Fruit fly (Drosophila melanogaster) whole organism, embryonic: ENCODE measurements around the gene Pex11c.

Experiments
- BtbVII ChIP-seq: fragments of 200-800 bp; sonication (Bioruptor generic); optimal IDR thresholded peaks from 3 replicates; lab custom pipeline; 2017; ENCODE audit warnings: missing biosample characterization, mild to moderate bottlenecking, missing genetic modification characterization
- CG11247 ChIP-seq: fragments of 200-800 bp; sonication (Bioruptor generic); IDR thresholded peaks from 2 replicates; pipeline ENCODE4 v1.3.6; 2022; ENCODE audit warnings: missing biosample characterization, missing genetic modification characterization
- CG11398 ChIP-seq: fragments of 200-800 bp; sonication (Bioruptor generic); optimal IDR thresholded peaks from 2 replicates; lab custom pipeline; 2016; ENCODE audit warnings: missing biosample characterization, missing genetic modification characterization
- CG11723 ChIP-seq: fragments of 200-800 bp; sonication (Bioruptor generic); optimal IDR thresholded peaks from 2 replicates; lab custom pipeline; 2017; ENCODE audit warnings: missing biosample characterization, mild to moderate bottlenecking, missing genetic modification characterization
- CG12236 ChIP-seq: fragments of 200-800 bp; sonication (Bioruptor generic); optimal IDR thresholded peaks from 2 replicates; lab custom pipeline; 2016; ENCODE audit warnings: missing biosample characterization, missing genetic modification characterization
- CG1233 ChIP-seq: fragments of 200-800 bp; sonication (Bioruptor generic); optimal IDR thresholded peaks from 4 replicates; lab custom pipeline; 2018; ENCODE audit warnings: missing biosample characterization, mild to moderate bottlenecking, missing genetic modification characterization
- CG12942 ChIP-seq: fragments of 200-800 bp; sonication (Bioruptor generic); optimal IDR thresholded peaks from 3 replicates; lab custom pipeline; 2016; ENCODE audit warnings: missing biosample characterization, missing genetic modification characterization
- CG13894 ChIP-seq: fragments of 200-800 bp; sonication (Bioruptor generic); optimal IDR thresholded peaks from 3 replicates; lab custom pipeline; 2018; ENCODE audit warnings: missing biosample characterization, mild to moderate bottlenecking, missing genetic modification characterization, moderate library complexity
- CG14014 ChIP-seq: fragments of 200-800 bp; sonication (Bioruptor generic); IDR thresholded peaks from 2 replicates; pipeline ENCODE4 v1.3.6; 2022; ENCODE audit warnings: missing biosample characterization, missing genetic modification characterization
- CG15514 ChIP-seq: fragments of 200-800 bp; sonication (Bioruptor generic); optimal IDR thresholded peaks from 3 replicates; lab custom pipeline; 2017; ENCODE audit warnings: missing biosample characterization, missing genetic modification characterization, mild to moderate bottlenecking, moderate library complexity, missing genetic modification reagents
- CG1602 ChIP-seq: fragments of 200-800 bp; sonication (Bioruptor generic); optimal IDR thresholded peaks from 3 replicates; lab custom pipeline; 2016; ENCODE audit warnings: missing biosample characterization, missing genetic modification characterization
- CG1647 ChIP-seq: fragments of 200-800 bp; sonication (Bioruptor generic); optimal IDR thresholded peaks from 3 replicates; lab custom pipeline; 2016; ENCODE audit warnings: missing biosample characterization, missing genetic modification characterization
- CG18262 ChIP-seq: fragments of 200-800 bp; optimal IDR thresholded peaks from 3 replicates; lab custom pipeline; 2019; ENCODE audit warnings: missing biosample characterization, mild to moderate bottlenecking, missing genetic modification characterization, moderate library complexity
- CG18764 ChIP-seq: fragments of 200-800 bp; sonication (Bioruptor generic); optimal IDR thresholded peaks from 3 replicates; lab custom pipeline; 2016; ENCODE audit warnings: missing biosample characterization, missing genetic modification characterization
- CG30431 ChIP-seq: fragments of 200-800 bp; sonication (Bioruptor generic); optimal IDR thresholded peaks from 2 replicates; lab custom pipeline; 2017; ENCODE audit warnings: missing biosample characterization, missing genetic modification characterization
- CG31441 ChIP-seq: fragments of 200-800 bp; sonication (Bioruptor generic); IDR thresholded peaks from 2 replicates; pipeline ENCODE4 v1.3.6; 2022; ENCODE audit warnings: missing biosample characterization, missing genetic modification characterization
- CG34224 ChIP-seq: fragments of 200-800 bp; sonication (Bioruptor generic); IDR thresholded peaks from 3 replicates; pipeline ENCODE4 v1.3.6; 2022; ENCODE audit warnings: missing biosample characterization, missing genetic modification characterization; ENCODE audit not compliant: partially characterized antibody
- CG4282 ChIP-seq: fragments of 200-800 bp; sonication (Bioruptor generic); optimal IDR thresholded peaks from 2 replicates; lab custom pipeline; 2016; ENCODE audit warnings: missing biosample characterization, missing genetic modification characterization
- CG4424 ChIP-seq: fragments of 200-800 bp; sonication (Bioruptor generic); optimal IDR thresholded peaks from 3 replicates; lab custom pipeline; 2016; ENCODE audit warnings: missing biosample characterization, missing genetic modification characterization
- CG7963 ChIP-seq: fragments of 200-800 bp; sonication (Bioruptor generic); IDR thresholded peaks from 3 replicates; pipeline ENCODE4 v1.3.6; 2022; ENCODE audit warnings: missing biosample characterization, missing genetic modification characterization; ENCODE audit not compliant: partially characterized antibody
- CG9932 ChIP-seq: fragments of 200-800 bp; sonication (Bioruptor generic); IDR thresholded peaks from 2 replicates; pipeline ENCODE4 v1.3.6; 2022; ENCODE audit warnings: missing biosample characterization, missing genetic modification characterization
- Dbx ChIP-seq: fragments of 200-800 bp; sonication (Bioruptor generic); IDR thresholded peaks from 3 replicates; pipeline ENCODE4 v1.3.6; 2022; ENCODE audit warnings: missing biosample characterization, missing genetic modification characterization
- Doc2 ChIP-seq: fragments of 200-800 bp; sonication (Bioruptor generic); IDR thresholded peaks from 2 replicates; pipeline ENCODE4 v1.3.6; 2022; ENCODE audit warnings: missing biosample characterization, missing genetic modification characterization
- Dp ChIP-seq: fragments of 200-800 bp; sonication (Bioruptor generic); optimal IDR thresholded peaks from 2 replicates; lab custom pipeline; 2018; ENCODE audit warnings: missing biosample characterization, mild to moderate bottlenecking, missing genetic modification characterization, moderate library complexity
- Drgx ChIP-seq: fragments of 200-800 bp; sonication (Bioruptor generic); IDR thresholded peaks from 2 replicates; pipeline ENCODE4 v1.3.6; 2022; ENCODE audit warnings: missing biosample characterization, missing genetic modification characterization
- Hey ChIP-seq: fragments of 200-800 bp; sonication (Bioruptor generic); optimal IDR thresholded peaks from 3 replicates; lab custom pipeline; 2018; ENCODE audit warnings: missing biosample characterization, mild to moderate bottlenecking, missing genetic modification characterization
- Kr ChIP-seq: fragments of 200-800 bp; sonication (Bioruptor generic); optimal IDR thresholded peaks from 2 replicates; lab custom pipeline; 2017; ENCODE audit warnings: missing biosample characterization, mild to moderate bottlenecking, missing genetic modification characterization
- MBD-R2 ChIP-seq: fragments of 200-800 bp; sonication (Bioruptor generic); IDR thresholded peaks from 2 replicates; pipeline ENCODE4 v1.3.6; 2022; ENCODE audit warnings: missing biosample characterization, missing genetic modification characterization
- Mrtf ChIP-seq: fragments of 200-800 bp; sonication (Bioruptor generic); IDR thresholded peaks from 3 replicates; pipeline ENCODE4 v1.3.6; 2022; ENCODE audit warnings: missing biosample characterization, missing genetic modification characterization
- Optix ChIP-seq: fragments of 200-800 bp; sonication (Bioruptor generic); IDR thresholded peaks from 3 replicates; pipeline ENCODE4 v1.3.6; 2022; ENCODE audit warnings: missing biosample characterization, missing genetic modification characterization
- Poxn ChIP-seq: fragments of 200-800 bp; sonication (Bioruptor generic); IDR thresholded peaks from 2 replicates; pipeline ENCODE4 v1.3.6; 2022; ENCODE audit warnings: missing biosample characterization, missing genetic modification characterization
- Ravus ChIP-seq: fragments of 200-800 bp; sonication (Bioruptor generic); IDR thresholded peaks from 2 replicates; pipeline ENCODE4 v1.3.6; 2022; ENCODE audit warnings: missing biosample characterization, missing genetic modification characterization
- Tbp ChIP-seq: fragments of >200 bp; optimal IDR thresholded peaks from 2 replicates; lab custom pipeline; 2018; ENCODE audit warnings: missing biosample characterization, missing genetic modification characterization
- bsh ChIP-seq, 2 experiments: fragments of 200-800 bp; sonication (Bioruptor generic); optimal IDR thresholded peaks; 2 replicates each; lab custom pipeline; 2017 to 2018; ENCODE audit warnings: mild to moderate bottlenecking in 2 of 2, missing biosample characterization in 2 of 2, missing genetic modification characterization in 2 of 2, moderate library complexity in 1 of 2
- ci ChIP-seq: fragments of 200-800 bp; sonication (Bioruptor generic); IDR thresholded peaks from 3 replicates; pipeline ENCODE4 v1.3.6; 2022; ENCODE audit warnings: missing biosample characterization, missing genetic modification characterization
- cwo ChIP-seq: fragments of 200-800 bp; sonication (Bioruptor generic); optimal IDR thresholded peaks from 3 replicates; lab custom pipeline; 2017; ENCODE audit warnings: missing biosample characterization, missing genetic modification characterization, mild to moderate bottlenecking, moderate library complexity, missing genetic modification reagents
- dimm ChIP-seq: fragments of 200-800 bp; sonication (Bioruptor generic); IDR thresholded peaks from 2 replicates; pipeline ENCODE4 v1.3.6; 2022; ENCODE audit warnings: missing biosample characterization, missing genetic modification characterization
- ems ChIP-seq: fragments of 200-800 bp; sonication (Bioruptor generic); optimal IDR thresholded peaks from 3 replicates; lab custom pipeline; 2016; ENCODE audit warnings: missing biosample characterization, missing genetic modification characterization
- fu2 ChIP-seq: fragments of 200-800 bp; sonication (Bioruptor generic); optimal IDR thresholded peaks from 2 replicates; lab custom pipeline; 2016; ENCODE audit warnings: missing biosample characterization, missing genetic modification characterization
- hb ChIP-seq: fragments of 200-800 bp; sonication (Bioruptor generic); IDR thresholded peaks from 3 replicates; pipeline ENCODE4 v1.3.6; 2022; ENCODE audit warnings: missing biosample characterization, missing genetic modification characterization; ENCODE audit not compliant: partially characterized antibody
- jumu ChIP-seq: fragments of 200-800 bp; sonication (Bioruptor generic); optimal IDR thresholded peaks from 3 replicates; lab custom pipeline; 2016; ENCODE audit warnings: missing biosample characterization, missing genetic modification characterization
- mam ChIP-seq: fragments of 200-800 bp; sonication (Bioruptor generic); optimal IDR thresholded peaks from 3 replicates; lab custom pipeline; 2016; ENCODE audit warnings: missing biosample characterization, missing genetic modification characterization
- nau ChIP-seq: fragments of 200-800 bp; sonication (Bioruptor generic); optimal IDR thresholded peaks from 3 replicates; lab custom pipeline; 2017; ENCODE audit warnings: missing biosample characterization, mild to moderate bottlenecking, missing genetic modification characterization, missing genetic modification reagents
- odd ChIP-seq: fragments of 200-800 bp; sonication (Bioruptor generic); optimal IDR thresholded peaks from 2 replicates; lab custom pipeline; 2017; ENCODE audit warnings: missing biosample characterization, mild to moderate bottlenecking, missing genetic modification characterization
- ranshi ChIP-seq: fragments of 200-800 bp; sonication (Bioruptor generic); IDR thresholded peaks from 2 replicates; pipeline ENCODE4 v1.3.6; 2022; ENCODE audit warnings: missing biosample characterization, missing genetic modification characterization
- slou ChIP-seq: fragments of 200-800 bp; sonication (Bioruptor generic); optimal IDR thresholded peaks from 3 replicates; lab custom pipeline; 2016; ENCODE audit warnings: missing biosample characterization, missing genetic modification characterization
- slp2 ChIP-seq: fragments of 200-800 bp; sonication (Bioruptor generic); optimal IDR thresholded peaks from 2 replicates; lab custom pipeline; 2016; ENCODE audit warnings: missing biosample characterization, missing genetic modification characterization
- sna ChIP-seq: fragments of 200-800 bp; sonication (Bioruptor generic); IDR thresholded peaks from 2 replicates; pipeline ENCODE4 v1.3.6; 2022; ENCODE audit warnings: missing biosample characterization, missing genetic modification characterization; ENCODE audit not compliant: partially characterized antibody
- trh ChIP-seq: fragments of 200-800 bp; sonication (Bioruptor generic); optimal IDR thresholded peaks from 2 replicates; lab custom pipeline; 2016; ENCODE audit warnings: missing biosample characterization, missing genetic modification characterization
- unc-4 ChIP-seq: fragments of 200-800 bp; sonication (Bioruptor generic); IDR thresholded peaks from 2 replicates; pipeline ENCODE4 v1.3.6; 2022; ENCODE audit warnings: missing biosample characterization, missing genetic modification characterization; ENCODE audit not compliant: partially characterized antibody
- zfh1 ChIP-seq: fragments of 200-800 bp; sonication (Bioruptor generic); IDR thresholded peaks from 3 replicates; pipeline ENCODE4 v1.3.6; 2022; ENCODE audit warnings: missing biosample characterization, missing genetic modification characterization

Pex11c gene

DNA sequence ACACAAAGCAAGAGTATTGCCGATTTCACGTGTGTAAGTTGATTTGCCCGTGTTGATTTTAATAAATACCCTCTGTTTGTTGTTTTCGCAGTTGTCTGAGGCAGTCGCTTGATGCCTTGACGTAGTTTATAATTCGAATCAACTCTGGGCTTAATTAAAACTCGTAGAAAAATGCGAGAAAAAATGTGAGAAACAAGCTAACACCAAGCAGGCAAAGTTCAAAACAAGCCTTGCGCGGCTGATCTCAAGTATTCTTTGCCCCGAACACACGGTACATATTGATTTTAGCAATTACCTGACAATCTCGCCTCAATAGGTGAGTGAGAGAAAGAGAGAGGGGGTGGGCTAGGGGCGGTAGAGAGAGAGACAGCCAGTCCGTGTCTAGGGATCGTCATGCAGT is 32.9 kb upstream of the Pex11c start (continued):
- TF ChIP-seq slou = no peak
- TF ChIP-seq CG4424 (GFP tag; lab: Kevin White, UChicago) = peak; percentile 22
- peak; percentile 57 for TF ChIP-seq CG13894
- TF ChIP-seq Hey (tag; lab: Kevin White, UChicago) = peak; percentile 10
- no peak for TF ChIP-seq CG18262 (tag; lab: Kevin White, UChicago)
- peak; percentile 29 for TF ChIP-seq mam
- no peak for TF ChIP-seq sna (GFP tag; lab: Robert Waterston, UW)
- TF ChIP-seq CG11398 = peak; percentile 33
- peak; percentile 26 for TF ChIP-seq trh (GFP tag; lab: Kevin White, UChicago)
- TF ChIP-seq CG18764 (GFP tag; lab: Kevin White, UChicago) = peak; percentile 6
- peak; percentile 55 for TF ChIP-seq CG15514 (GFP tag; lab: Kevin White, UChicago)
- TF ChIP-seq unc-4 = no peak
- peak; percentile 7 for TF ChIP-seq fu2 (GFP tag; lab: Kevin White, UChicago)
- TF ChIP-seq CG9932 = peak; percentile 50; the same call in 1 of the 2 replicates
- peak; percentile 28; the same call in 1 of the 2 replicates for TF ChIP-seq ranshi (GFP tag; lab: Robert Waterston, UW)
- peak in 1 of 2 experiments; percentile 32 for TF ChIP-seq bsh (GFP tag; optimal IDR thresholded peaks at IDR 0.05; lab: Kevin White, UChicago)
- TF ChIP-seq CG4282 = no peak
- no peak for TF ChIP-seq Doc2 (GFP tag; lab: Robert Waterston, UW)
- TF ChIP-seq CG12236 = no peak
- peak; percentile 66 for TF ChIP-seq BtbVII (GFP tag; lab: Kevin White, UChicago)
- peak; percentile 72 for TF ChIP-seq CG11247
- TF ChIP-seq hb (GFP tag; lab: Robert Waterston, UW) = no peak
- no peak for TF ChIP-seq CG1602 (GFP tag; lab: Kevin White, UChicago)
- peak; percentile 13 for TF ChIP-seq nau (GFP tag; lab: Kevin White, UChicago)
- TF ChIP-seq Mrtf (GFP tag; lab: Robert Waterston, UW) = peak; percentile 24; the same call in 1 of the 3 replicates
- no peak for TF ChIP-seq slp2
- TF ChIP-seq Dp (GFP tag; lab: Kevin White, UChicago) = no peak
- TF ChIP-seq Poxn = no peak
- no peak for TF ChIP-seq MBD-R2 (GFP tag; lab: Robert Waterston, UW)
- TF ChIP-seq Tbp (GFP tag; lab: Kevin White, UChicago) = no peak
- no peak for TF ChIP-seq Ravus (GFP tag; lab: Robert Waterston, UW)
- TF ChIP-seq jumu (GFP tag; lab: Kevin White, UChicago) = no peak
- TF ChIP-seq CG1233 = peak; percentile 50
- TF ChIP-seq CG12942 (GFP tag; lab: Kevin White, UChicago) = no peak
- 0 out of 2 replicates have a peak, but pooled peaks have one; percentile 17 for TF ChIP-seq Drgx
- no peak for TF ChIP-seq dimm (GFP tag; lab: Robert Waterston, UW)
- no peak for TF ChIP-seq CG11723 (GFP tag; lab: Kevin White, UChicago)
- TF ChIP-seq CG14014 (GFP tag; lab: Robert Waterston, UW) = peak; percentile 57; the same call in 1 of the 2 replicates
- peak; percentile 26 for TF ChIP-seq ems (GFP tag; lab: Kevin White, UChicago)
- TF ChIP-seq CG7963 (GFP tag; lab: Robert Waterston, UW) = no peak
- TF ChIP-seq Kr (GFP tag; lab: Kevin White, UChicago) = no peak
- peak; percentile 53 for TF ChIP-seq CG1647 (GFP tag; lab: Kevin White, UChicago)
- no peak for TF ChIP-seq CG34224 (GFP tag; lab: Robert Waterston, UW)
- peak; percentile 41 for TF ChIP-seq odd (GFP tag; lab: Kevin White, UChicago)
- 0 out of 3 replicates have a peak, but pooled peaks have one; percentile 23 for TF ChIP-seq ci (GFP tag; lab: Robert Waterston, UW)
- no peak for TF ChIP-seq CG31441
- peak; percentile 53; the same call in 1 of the 3 replicates for TF ChIP-seq zfh1 (GFP tag; lab: Robert Waterston, UW)
- peak; percentile 55 for TF ChIP-seq cwo (GFP tag; lab: Kevin White, UChicago)
- TF ChIP-seq Optix (GFP tag; lab: Robert Waterston, UW) = no peak
- TF ChIP-seq Dbx (GFP tag; lab: Robert Waterston, UW) = peak; percentile 52; the same call in 2 of the 3 replicates
- TF ChIP-seq CG30431 (GFP tag; lab: Kevin White, UChicago) = no peak
